Worm (Caenorhabditis elegans): ENCODE measurements around the gene erh-1.

erh-1 gene

DNA sequence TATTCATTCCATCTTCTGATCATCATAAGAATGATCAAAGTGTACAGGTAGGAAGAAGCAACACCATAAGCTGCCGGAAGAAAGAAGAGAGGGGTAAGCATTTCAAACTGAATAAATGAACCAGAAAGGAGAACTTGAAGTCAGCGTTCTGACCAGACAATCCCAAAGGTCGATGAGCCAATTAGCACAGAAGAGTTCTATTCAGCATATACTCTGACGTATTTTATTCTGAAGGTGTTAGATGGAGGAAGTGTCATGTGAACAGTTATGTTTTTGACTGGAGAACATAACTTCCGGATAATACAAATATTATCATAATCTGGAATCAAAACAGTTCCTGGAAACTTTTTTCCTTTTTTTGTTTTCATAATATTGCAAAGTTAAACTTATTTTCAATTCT is 9.8 kb upstream of the erh-1 start, which contains the start of gene srg-32:
Gene srg-32, minus strand, starts transcription at position 101 of the 400 bp plus-strand sequence.
- no peak for TF ChIP-seq tra-1 (GFP tag; IDR thresholded peaks at IDR 0.05)
- no peak for TF ChIP-seq nhr-111 (GFP tag; optimal IDR thresholded peaks at IDR 0.05)
- TF ChIP-seq ama-1 (optimal IDR thresholded peaks at IDR 0.05) = no peak
- TF ChIP-seq nhr-6 (tag; optimal IDR thresholded peaks at IDR 0.05) = no peak
- no peak for TF ChIP-seq ZK546.5 (tag; optimal IDR thresholded peaks at IDR 0.05)
- TF ChIP-seq ces-1 (GFP tag; optimal IDR thresholded peaks at IDR 0.05) = no peak
- no peak for TF ChIP-seq zip-11 (GFP tag; IDR thresholded peaks at IDR 0.05)
- TF ChIP-seq snpc-4 (tag; optimal IDR thresholded peaks at IDR 0.05) = no peak
- TF ChIP-seq Y48G9A.11 (GFP tag; IDR thresholded peaks at IDR 0.05) = no peak
- TF ChIP-seq daf-19 (GFP tag; conservative IDR thresholded peaks at IDR 0.05) = no peak

DNA sequence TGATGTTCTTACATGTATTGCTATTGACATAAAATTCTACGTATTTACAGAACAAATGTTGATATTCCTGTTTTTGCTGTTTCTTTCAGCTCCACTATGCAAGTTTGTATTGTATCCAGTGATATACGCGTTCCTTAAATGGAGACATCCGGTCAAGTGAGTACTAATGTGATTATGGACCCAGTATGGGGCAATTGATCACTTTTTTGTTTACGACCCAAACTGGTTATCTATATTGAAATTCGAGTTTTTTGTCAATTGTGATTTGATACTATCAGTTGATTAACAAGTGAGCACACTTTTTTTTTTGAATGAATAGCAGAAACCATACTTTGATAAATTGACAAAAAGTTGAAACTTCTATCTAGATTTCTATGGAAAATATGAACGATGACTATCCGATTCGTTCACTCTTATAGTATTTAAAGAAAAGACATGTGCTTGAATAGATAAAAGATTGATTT is 2.9 kb upstream of the erh-1 start, which contains the start of gene T21C9.6:
Gene T21C9.6, plus strand, starts transcription at position 51 of the 464 bp plus-strand sequence.
- TF ChIP-seq nhr-28 (tag; optimal IDR thresholded peaks at IDR 0.05) (peak; percentile 61), lin-13 (GFP tag; optimal IDR thresholded peaks at IDR 0.05) (no peak), ceh-20 (GFP tag; IDR thresholded peaks at IDR 0.05) (no peak), hmg-1.1 (GFP tag; IDR thresholded peaks at IDR 0.05) (no peak), unc-39 (tag; optimal IDR thresholded peaks at IDR 0.05) (no peak), lsy-2 (tag; optimal IDR thresholded peaks at IDR 0.05) (no peak), pqm-1 (tag; optimal IDR thresholded peaks at IDR 0.05) (peak; percentile 75), php-3 (GFP tag; IDR thresholded peaks at IDR 0.05) (0 out of 2 replicates have a peak, but pooled peaks have one; percentile 27), ama-1 (optimal IDR thresholded peaks at IDR 0.05) (no peak), F44E2.7 (GFP tag; IDR thresholded peaks at IDR 0.05) (no peak), cey-2 (tag; optimal IDR thresholded peaks at IDR 0.05; ENCODE audit: borderline replicate concordance, insufficient read depth) (no peak), egl-43 (GFP tag; IDR thresholded peaks at IDR 0.05) (no peak), fos-1 (tag; optimal IDR thresholded peaks at IDR 0.05) (no peak), daf-19 (GFP tag; conservative IDR thresholded peaks at IDR 0.05) (no peak), dve-1 (tag; optimal IDR thresholded peaks at IDR 0.05; ENCODE audit: insufficient read depth) (peak; percentile 11), nhr-77 (tag; optimal IDR thresholded peaks at IDR 0.05) (peak; percentile 21), lin-15B (tag; optimal IDR thresholded peaks at IDR 0.05) (no peak), nhr-6 (tag; optimal IDR thresholded peaks at IDR 0.05) (no peak), ceh-32 (tag; optimal IDR thresholded peaks at IDR 0.05; ENCODE audit: poor library complexity) (no peak), pha-4 (GFP tag; IDR thresholded peaks at IDR 0.05) (no peak), pha-4 (tag; optimal IDR thresholded peaks at IDR 0.05) (no peak), madf-5 (GFP tag; IDR thresholded peaks at IDR 0.05) (no peak), unc-62 (GFP tag; optimal IDR thresholded peaks at IDR 0.05 in 1 of 2) (peak in 1 of 2 experiments; percentile 9), unc-62 (tag; optimal IDR thresholded peaks at IDR 0.05) (no peak), hlh-11 (tag; optimal IDR thresholded peaks at IDR 0.05) (peak; percentile 16), mdl-1 (tag; optimal IDR thresholded peaks at IDR 0.05) (no peak), egl-27 (tag; optimal IDR thresholded peaks at IDR 0.05) (no peak), daf-16 (GFP tag; optimal IDR thresholded peaks at IDR 0.05) (no peak), daf-16 (tag; optimal IDR thresholded peaks at IDR 0.05) (peak; percentile 47)

DNA sequence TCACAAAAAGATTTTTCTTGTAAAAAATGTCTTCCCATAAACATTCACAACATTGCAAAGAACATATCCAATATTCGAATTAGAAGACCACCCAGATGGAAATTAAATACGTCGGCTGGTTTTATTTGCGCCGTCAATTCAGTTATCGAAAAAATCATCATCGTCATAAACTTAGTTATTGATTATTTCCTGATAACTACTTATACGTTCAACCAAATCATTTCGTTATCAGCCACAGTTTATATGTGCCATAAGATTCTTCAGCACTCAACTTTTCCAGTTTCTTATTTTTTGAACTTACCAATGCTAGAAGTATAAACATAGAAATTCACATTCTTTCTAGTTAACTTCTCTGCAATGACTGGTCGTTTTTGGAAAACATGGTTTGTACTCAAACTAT is 1.7 kb upstream of the erh-1 start:
- TF ChIP-seq daf-16 (GFP tag; optimal IDR thresholded peaks at IDR 0.05) (no peak), daf-16 (tag; optimal IDR thresholded peaks at IDR 0.05) (peak; percentile 57), dve-1 (tag; optimal IDR thresholded peaks at IDR 0.05; ENCODE audit: insufficient read depth) (peak; percentile 27), nhr-28 (tag; optimal IDR thresholded peaks at IDR 0.05) (peak; percentile 72), D1046.2 (GFP tag; IDR thresholded peaks at IDR 0.05) (no peak), dmd-6 (GFP tag; IDR thresholded peaks at IDR 0.05) (peak; percentile 58; the same call in 1 of the 2 replicates), hlh-11 (tag; optimal IDR thresholded peaks at IDR 0.05) (peak; percentile 46), rbr-2 (tag; optimal IDR thresholded peaks at IDR 0.05) (no peak), nhr-25 (tag; optimal IDR thresholded peaks at IDR 0.05; ENCODE audit: borderline replicate concordance, insufficient read depth) (no peak), lin-38 (GFP tag; IDR thresholded peaks at IDR 0.05) (no peak), pqm-1 (tag; optimal IDR thresholded peaks at IDR 0.05) (peak; percentile 83), php-3 (GFP tag; IDR thresholded peaks at IDR 0.05) (peak; percentile 88), ZK546.5 (tag; optimal IDR thresholded peaks at IDR 0.05) (no peak), nhr-77 (tag; optimal IDR thresholded peaks at IDR 0.05) (peak; percentile 29)

Data from whole organism, L4 larva.